Fruit fly (Drosophila melanogaster) whole organism, embryonic: ENCODE results near the gene CG14207.

Source experiments
- Aef1 ChIP-seq: fragments of 200-800 bp; sonication (Bioruptor generic); IDR thresholded peaks from 3 replicates; pipeline ENCODE4 v1.3.6; 2022; ENCODE audit warnings: missing biosample characterization, missing genetic modification characterization
- Asciz ChIP-seq: fragments of 200-800 bp; sonication (Bioruptor generic); optimal IDR thresholded peaks from 2 replicates; lab custom pipeline; 2017; ENCODE audit warnings: missing biosample characterization, mild to moderate bottlenecking, missing genetic modification characterization, missing genetic modification reagents
- Bdp1 ChIP-seq: fragments of 200-800 bp; sonication (Bioruptor generic); optimal IDR thresholded peaks from 3 replicates; lab custom pipeline; 2016; ENCODE audit warnings: missing biosample characterization, missing genetic modification characterization
- CG10209 ChIP-seq: fragments of 200-800 bp; sonication (Bioruptor generic); optimal IDR thresholded peaks from 3 replicates; lab custom pipeline; 2017; ENCODE audit warnings: missing biosample characterization, mild to moderate bottlenecking, missing genetic modification characterization, missing genetic modification reagents
- CG10565 ChIP-seq: fragments of 200-800 bp; sonication (Bioruptor generic); optimal IDR thresholded peaks from 3 replicates; lab custom pipeline; 2016; ENCODE audit warnings: missing biosample characterization, mild to moderate bottlenecking, missing genetic modification characterization
- CG10979 ChIP-seq: fragments of 200-800 bp; sonication (Bioruptor generic); optimal IDR thresholded peaks from 2 replicates; lab custom pipeline; 2018; ENCODE audit warnings: missing biosample characterization, mild to moderate bottlenecking, missing genetic modification characterization, moderate library complexity
- CG12744 ChIP-seq: fragments of 200-800 bp; sonication (Bioruptor generic); optimal IDR thresholded peaks from 2 replicates; lab custom pipeline; 2016; ENCODE audit warnings: missing biosample characterization, missing genetic modification characterization
- CG13123 ChIP-seq: fragments of 200-800 bp; sonication (Bioruptor generic); optimal IDR thresholded peaks from 2 replicates; lab custom pipeline; 2016; ENCODE audit warnings: missing biosample characterization, missing genetic modification characterization
- CG17385 ChIP-seq: fragments of 200-800 bp; sonication (Bioruptor generic); optimal IDR thresholded peaks from 3 replicates; lab custom pipeline; 2018; ENCODE audit warnings: missing biosample characterization, mild to moderate bottlenecking, missing genetic modification characterization
- CG17829 ChIP-seq: fragments of 200-800 bp; optimal IDR thresholded peaks from 2 replicates; lab custom pipeline; 2019; ENCODE audit warnings: missing biosample characterization, mild to moderate bottlenecking, missing genetic modification characterization, moderate library complexity
- CG2116 ChIP-seq: fragments of 200-800 bp; sonication (Bioruptor generic); optimal IDR thresholded peaks from 3 replicates; lab custom pipeline; 2018; ENCODE audit warnings: missing biosample characterization, mild to moderate bottlenecking, missing genetic modification characterization
- CG2199 ChIP-seq: fragments of 200-800 bp; sonication (Bioruptor generic); IDR thresholded peaks from 3 replicates; pipeline ENCODE4 v1.3.6; 2022; ENCODE audit warnings: missing biosample characterization, missing genetic modification characterization
- CG32767 ChIP-seq: fragments of 200-800 bp; sonication (Bioruptor generic); IDR thresholded peaks from 2 replicates; pipeline ENCODE4 v1.3.6; 2022; ENCODE audit warnings: missing biosample characterization, missing genetic modification characterization
- CG34376 ChIP-seq: fragments of 200-800 bp; sonication (Bioruptor generic); optimal IDR thresholded peaks from 2 replicates; lab custom pipeline; 2018; ENCODE audit warnings: missing biosample characterization, mild to moderate bottlenecking, missing genetic modification characterization
- CG4282 ChIP-seq: fragments of 200-800 bp; sonication (Bioruptor generic); optimal IDR thresholded peaks from 2 replicates; lab custom pipeline; 2016; ENCODE audit warnings: missing biosample characterization, missing genetic modification characterization
- CG4360 ChIP-seq: fragments of 200-800 bp; sonication (Bioruptor generic); IDR thresholded peaks from 2 replicates; pipeline ENCODE4 v1.3.6; 2022; ENCODE audit warnings: missing biosample characterization, missing genetic modification characterization
- CG6175 ChIP-seq: fragments of 200-800 bp; sonication (Bioruptor generic); IDR thresholded peaks from 3 replicates; pipeline ENCODE4 v1.3.6; 2022; ENCODE audit warnings: missing biosample characterization, missing genetic modification characterization
- CG7963 ChIP-seq: fragments of 200-800 bp; sonication (Bioruptor generic); IDR thresholded peaks from 3 replicates; pipeline ENCODE4 v1.3.6; 2022; ENCODE audit warnings: missing biosample characterization, missing genetic modification characterization; ENCODE audit not compliant: partially characterized antibody
- Dbx ChIP-seq: fragments of 200-800 bp; sonication (Bioruptor generic); IDR thresholded peaks from 3 replicates; pipeline ENCODE4 v1.3.6; 2022; ENCODE audit warnings: missing biosample characterization, missing genetic modification characterization
- Dip2 ChIP-seq: fragments of 200-800 bp; sonication (Bioruptor generic); IDR thresholded peaks from 2 replicates; pipeline ENCODE4 v1.3.6; 2022; ENCODE audit warnings: missing biosample characterization, missing genetic modification characterization
- HLH3B ChIP-seq: fragments of 200-800 bp; sonication (Bioruptor generic); IDR thresholded peaks from 2 replicates; pipeline ENCODE4 v1.3.6; 2022; ENCODE audit warnings: missing biosample characterization, missing genetic modification characterization
- HLHmδ ChIP-seq: fragments of 200-800 bp; sonication (Bioruptor generic); optimal IDR thresholded peaks from 2 replicates; lab custom pipeline; 2018; ENCODE audit warnings: missing biosample characterization, mild to moderate bottlenecking, missing genetic modification characterization, moderate library complexity
- HmgD ChIP-seq: fragments of 200-800 bp; sonication (Bioruptor generic); optimal IDR thresholded peaks from 3 replicates; lab custom pipeline; 2016; ENCODE audit warnings: missing biosample characterization, missing genetic modification characterization
- Hr78 ChIP-seq, 2 experiments: fragments of 200-800 bp in 1 of 2; fragments of >200 bp in 1 of 2; sonication (Bioruptor generic) in 1 of 2; optimal IDR thresholded peaks; 2 replicates each; lab custom pipeline; 2017 to 2019; ENCODE audit warnings: missing biosample characterization in 2 of 2, missing genetic modification characterization in 2 of 2, mild to moderate bottlenecking in 1 of 2, moderate library complexity in 1 of 2
- MBD-R2 ChIP-seq: fragments of 200-800 bp; sonication (Bioruptor generic); IDR thresholded peaks from 2 replicates; pipeline ENCODE4 v1.3.6; 2022; ENCODE audit warnings: missing biosample characterization, missing genetic modification characterization
- MTF-1 ChIP-seq: fragments of 200-800 bp; sonication (Bioruptor generic); optimal IDR thresholded peaks from 2 replicates; lab custom pipeline; 2018; ENCODE audit warnings: missing biosample characterization, mild to moderate bottlenecking, missing genetic modification characterization, borderline replicate concordance
- Mes4 ChIP-seq: fragments of 200-800 bp; sonication (Bioruptor generic); optimal IDR thresholded peaks from 2 replicates; lab custom pipeline; 2016; ENCODE audit warnings: missing biosample characterization, missing genetic modification characterization
- Myb ChIP-seq: fragments of 200-800 bp; sonication (Bioruptor generic); optimal IDR thresholded peaks from 2 replicates; lab custom pipeline; 2016; ENCODE audit warnings: missing biosample characterization, missing genetic modification characterization
- Neu2 ChIP-seq: fragments of 200-800 bp; sonication (Bioruptor generic); optimal IDR thresholded peaks from 3 replicates; lab custom pipeline; 2016; ENCODE audit warnings: missing biosample characterization, missing genetic modification characterization, borderline replicate concordance
- Oaz ChIP-seq: fragments of 200-800 bp; sonication (Bioruptor generic); IDR thresholded peaks from 2 replicates; pipeline ENCODE4 v1.3.6; 2022; ENCODE audit warnings: missing biosample characterization, missing genetic modification characterization
- Rx ChIP-seq: fragments of 200-800 bp; sonication (Bioruptor generic); IDR thresholded peaks from 2 replicates; pipeline ENCODE4 v1.3.6; 2022; ENCODE audit warnings: missing biosample characterization, missing genetic modification characterization
- Sox100B ChIP-seq: fragments of 200-800 bp; sonication (Bioruptor generic); optimal IDR thresholded peaks from 3 replicates; lab custom pipeline; 2018; ENCODE audit warnings: missing biosample characterization, mild to moderate bottlenecking, missing genetic modification characterization
- Sry-β ChIP-seq: fragments of 200-800 bp; sonication (Bioruptor generic); optimal IDR thresholded peaks from 2 replicates; lab custom pipeline; 2018; ENCODE audit warnings: missing biosample characterization, mild to moderate bottlenecking, missing genetic modification characterization, moderate library complexity
- Ssrp ChIP-seq: fragments of 200-800 bp; sonication (Bioruptor generic); optimal IDR thresholded peaks from 2 replicates; lab custom pipeline; 2018; ENCODE audit warnings: missing biosample characterization, mild to moderate bottlenecking, missing genetic modification characterization, moderate library complexity
- Usf ChIP-seq: fragments of 200-800 bp; sonication (Bioruptor generic); optimal IDR thresholded peaks from 2 replicates; lab custom pipeline; 2017; ENCODE audit warnings: missing genotype, missing biosample characterization, missing genetic modification characterization
- abd-A ChIP-seq: fragments of 200-800 bp; sonication (Bioruptor generic); optimal IDR thresholded peaks from 3 replicates; lab custom pipeline; 2019; ENCODE audit warnings: missing biosample characterization, mild to moderate bottlenecking, missing genetic modification characterization, moderate library complexity
- al ChIP-seq: fragments of 200-800 bp; sonication (Bioruptor generic); IDR thresholded peaks from 2 replicates; pipeline ENCODE4 v1.3.6; 2022; ENCODE audit warnings: missing biosample characterization, missing genetic modification characterization
- ato ChIP-seq: fragments of 200-800 bp; sonication (Bioruptor generic); IDR thresholded peaks from 2 replicates; pipeline ENCODE4 v1.3.6; 2022; ENCODE audit warnings: missing biosample characterization, missing genetic modification characterization; ENCODE audit not compliant: partially characterized antibody
- az2 ChIP-seq: fragments of 200-800 bp; sonication (Bioruptor generic); optimal IDR thresholded peaks from 3 replicates; lab custom pipeline; 2016; ENCODE audit warnings: missing biosample characterization, missing genetic modification characterization
- br ChIP-seq: fragments of >200 bp; optimal IDR thresholded peaks from 2 replicates; lab custom pipeline; 2017
- cato ChIP-seq: fragments of 200-800 bp; sonication (Bioruptor generic); optimal IDR thresholded peaks from 2 replicates; lab custom pipeline; 2016; ENCODE audit warnings: missing biosample characterization, missing genetic modification characterization, borderline replicate concordance
- chinmo ChIP-seq: fragments of 200-800 bp; sonication (Bioruptor generic); IDR thresholded peaks from 4 replicates; pipeline ENCODE4 v1.3.6; 2022; ENCODE audit warnings: missing biosample characterization, missing genetic modification characterization; ENCODE audit not compliant: partially characterized antibody
- crol ChIP-seq: fragments of 200-800 bp; sonication (Bioruptor generic); IDR thresholded peaks from 2 replicates; pipeline ENCODE4 v1.3.6; 2022; ENCODE audit warnings: missing biosample characterization, missing genetic modification characterization
- dysf ChIP-seq: fragments of 200-800 bp; sonication (Bioruptor generic); IDR thresholded peaks from 3 replicates; pipeline ENCODE4 v1.3.6; 2022; ENCODE audit warnings: missing biosample characterization, missing genetic modification characterization
- emc ChIP-seq: fragments of 200-800 bp; sonication (Bioruptor generic); optimal IDR thresholded peaks from 2 replicates; lab custom pipeline; 2016; ENCODE audit warnings: missing biosample characterization, missing genetic modification characterization
- gce ChIP-seq: fragments of 200-800 bp; sonication (Bioruptor generic); IDR thresholded peaks from 3 replicates; pipeline ENCODE4 v1.3.6; 2022; ENCODE audit warnings: missing biosample characterization, missing genetic modification characterization
- gt ChIP-seq: fragments of 200-800 bp; sonication (Bioruptor generic); IDR thresholded peaks from 2 replicates; pipeline ENCODE4 v1.3.6; 2022; ENCODE audit warnings: missing biosample characterization, missing genetic modification characterization
- nom ChIP-seq: fragments of 200-800 bp; sonication (Bioruptor generic); optimal IDR thresholded peaks from 2 replicates; lab custom pipeline; 2017; ENCODE audit warnings: missing biosample characterization, missing genetic modification characterization, mild to moderate bottlenecking, moderate library complexity, missing genetic modification reagents
- psq ChIP-seq: fragments of 200-800 bp; sonication (Bioruptor generic); optimal IDR thresholded peaks from 2 replicates; lab custom pipeline; 2017; ENCODE audit warnings: missing biosample characterization, missing genetic modification characterization
- tna ChIP-seq: fragments of 200-800 bp; sonication (Bioruptor generic); IDR thresholded peaks from 2 replicates; pipeline ENCODE4 v1.3.6; 2022; ENCODE audit warnings: missing biosample characterization, missing genetic modification characterization; ENCODE audit not compliant: partially characterized antibody
- zf30C ChIP-seq: fragments of 200-800 bp; sonication (Bioruptor generic); optimal IDR thresholded peaks from 3 replicates; lab custom pipeline; 2018; ENCODE audit warnings: missing biosample characterization, mild to moderate bottlenecking, missing genetic modification characterization

The CG14207 gene

dm6 chrX:19631365-19631832 is 26.4 kb downstream of the CG14207 start (continued):
- TF ChIP-seq Asciz (GFP tag; lab: Kevin White, UChicago): no peak
- TF ChIP-seq dysf (GFP tag; lab: Robert Waterston, UW): no peak
- TF ChIP-seq Rx (GFP tag; lab: Robert Waterston, UW): no peak
- TF ChIP-seq Myb (GFP tag; lab: Kevin White, UChicago): no peak
- no peak for TF ChIP-seq HmgD (GFP tag; lab: Kevin White, UChicago)
- peak; percentile 98 for TF ChIP-seq chinmo (GFP tag; lab: Robert Waterston, UW)
- TF ChIP-seq CG6175 (GFP tag; lab: Robert Waterston, UW): no peak
- TF ChIP-seq gt: no peak
- TF ChIP-seq CG34376 (GFP tag; lab: Kevin White, UChicago): peak; percentile 43
- TF ChIP-seq Dbx (GFP tag; lab: Robert Waterston, UW): no peak
- no peak for TF ChIP-seq az2 (GFP tag; lab: Kevin White, UChicago)
- TF ChIP-seq al: no peak
- TF ChIP-seq br (lab: Kevin White, UChicago): no peak
- TF ChIP-seq crol (GFP tag; lab: Robert Waterston, UW): peak; percentile 91
- TF ChIP-seq gce (GFP tag; lab: Robert Waterston, UW): no peak
- TF ChIP-seq ato (GFP tag; lab: Robert Waterston, UW): 0 out of 2 replicates have a peak, but pooled peaks have one; percentile 18
- peak; percentile 83 for TF ChIP-seq CG4360 (GFP tag; lab: Robert Waterston, UW)
- no peak for TF ChIP-seq psq (GFP tag; lab: Kevin White, UChicago)
- peak; percentile 67 for TF ChIP-seq Aef1
- no peak for TF ChIP-seq Neu2
- TF ChIP-seq Sry-β (GFP tag; lab: Kevin White, UChicago): no peak
- no peak for TF ChIP-seq CG7963
- peak; percentile 95 for TF ChIP-seq MTF-1
- no peak for TF ChIP-seq Hr78 (GFP tag; optimal IDR thresholded peaks at IDR 0.05; lab: Kevin White, UChicago)
- TF ChIP-seq HLHmδ (GFP tag; lab: Kevin White, UChicago): peak; percentile 57
- no peak for TF ChIP-seq CG10209 (GFP tag; lab: Kevin White, UChicago)
- TF ChIP-seq CG17829 (tag; lab: Kevin White, UChicago): no peak
- TF ChIP-seq CG17385: peak; percentile 29
- no peak for TF ChIP-seq abd-A (tag; lab: Kevin White, UChicago)
- peak; percentile 62 for TF ChIP-seq nom (GFP tag; lab: Kevin White, UChicago)
- TF ChIP-seq cato (GFP tag; lab: Kevin White, UChicago): no peak
- no peak for TF ChIP-seq CG32767
- no peak for TF ChIP-seq Oaz (GFP tag; lab: Robert Waterston, UW)
- TF ChIP-seq emc: no peak
- no peak for TF ChIP-seq CG10565 (GFP tag; lab: Kevin White, UChicago)
- TF ChIP-seq CG12744 (GFP tag; lab: Kevin White, UChicago): no peak
- TF ChIP-seq Mes4 (GFP tag; lab: Kevin White, UChicago): no peak
- TF ChIP-seq CG10979 (tag; lab: Kevin White, UChicago): no peak
- no peak for TF ChIP-seq MBD-R2 (GFP tag; lab: Robert Waterston, UW)
- TF ChIP-seq CG2199 (GFP tag; lab: Robert Waterston, UW): no peak
- TF ChIP-seq CG2116 (GFP tag; lab: Kevin White, UChicago): no peak
- no peak for TF ChIP-seq Usf
- no peak for TF ChIP-seq Dip2 (GFP tag; lab: Robert Waterston, UW)
- TF ChIP-seq HLH3B: no peak
- no peak for TF ChIP-seq tna (GFP tag; lab: Robert Waterston, UW)
- TF ChIP-seq Ssrp: no peak
- TF ChIP-seq Bdp1 (GFP tag; lab: Kevin White, UChicago): no peak
- no peak for TF ChIP-seq CG4282 (GFP tag; lab: Kevin White, UChicago)
- no peak for TF ChIP-seq Sox100B
- no peak for TF ChIP-seq zf30C (GFP tag; lab: Kevin White, UChicago)
- no peak for TF ChIP-seq CG13123 (GFP tag; lab: Kevin White, UChicago)
